Worm (Caenorhabditis elegans) whole organism, midembryonic: ENCODE data around the gene F09E5.14.
A peak's percentile ranks its signal among the peaks of the same experiment; 100 is the strongest.

ENCODE experiments used
- T22C8.4 ChIP-seq: fragments of 200-800 bp; sonication (Bioruptor generic); IDR thresholded peaks from 2 replicates; pipeline ENCODE4 v1.3.6; 2022; ENCODE audit warnings: missing genetic modification characterization, missing compliant biosample characterization
- cog-1 ChIP-seq: sonication (generic microtip); optimal IDR thresholded peaks from 2 replicates; lab custom pipeline; 2016; ENCODE audit warnings: missing genetic modification characterization, missing compliant biosample characterization
- flt-1 ChIP-seq: fragments of 200-800 bp; sonication (Bioruptor generic); IDR thresholded peaks from 2 replicates; pipeline ENCODE4 v1.3.6; 2022; ENCODE audit warnings: missing genetic modification characterization, missing compliant biosample characterization
- klf-2 ChIP-seq: fragments of 200-800 bp; sonication (Bioruptor generic); conservative IDR thresholded peaks from 2 replicates; pipeline ENCODE4 v1.3.6; 2022; ENCODE audit warnings: missing genetic modification reagents, missing genetic modification characterization, missing compliant biosample characterization
- med-1 ChIP-seq: sonication (generic microtip); optimal IDR thresholded peaks from 2 replicates; lab custom pipeline; 2017; ENCODE audit warnings: missing genetic modification characterization, mild to moderate bottlenecking, missing compliant biosample characterization, antibody characterized with exemption, missing genetic modification reagents; ENCODE audit not compliant: insufficient read depth
- ref-1 ChIP-seq: fragments of 200-800 bp; sonication (Bioruptor generic); conservative IDR thresholded peaks from 2 replicates; pipeline ENCODE4 v1.3.6; 2022; ENCODE audit warnings: missing genetic modification reagents, missing genetic modification characterization, missing compliant biosample characterization
- tab-1 ChIP-seq: fragments of 200-800 bp; sonication (Bioruptor generic); IDR thresholded peaks from 2 replicates; pipeline ENCODE4 v1.3.6; 2022; ENCODE audit warnings: missing genetic modification characterization, missing compliant biosample characterization
- ztf-23 ChIP-seq: fragments of 200-800 bp; sonication (Bioruptor generic); IDR thresholded peaks from 2 replicates; pipeline ENCODE4 v1.3.6; 2022; ENCODE audit warnings: missing genetic modification reagents, missing genetic modification characterization, missing compliant biosample characterization
- ztf-29 ChIP-seq: fragments of 200-800 bp; sonication (Bioruptor generic); IDR thresholded peaks from 2 replicates; pipeline ENCODE4 v1.3.6; 2022; ENCODE audit warnings: missing genetic modification reagents, missing genetic modification characterization, missing compliant biosample characterization

F09E5.14 gene

ce11 chrII:5355384-5355783, 10.7 kb upstream of the F09E5.14 start, which contains the start of gene srg-69:
Gene srg-69 (plus strand): TSS chrII:5355684.
- no peak for TF ChIP-seq tab-1 (GFP tag; lab: Robert Waterston, UW)

DNA sequence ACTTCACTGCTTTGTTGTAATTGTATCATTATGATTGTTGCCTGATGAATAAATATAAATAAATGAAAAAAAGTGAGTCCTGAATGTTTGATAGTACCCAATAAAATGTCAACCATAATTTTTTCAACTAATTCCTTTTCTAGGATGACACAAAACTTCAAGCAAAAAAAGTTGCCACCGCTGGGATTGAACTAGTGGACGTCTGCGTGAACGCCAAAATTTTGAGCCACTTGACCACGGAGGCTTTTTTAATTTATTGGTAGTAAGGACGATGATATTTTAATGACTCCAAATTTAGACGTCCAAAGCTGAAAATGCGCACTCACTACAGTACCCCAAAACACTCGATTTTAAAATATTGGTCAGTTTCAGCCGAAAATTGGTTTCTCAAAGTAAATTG, 9.0 kb upstream of the F09E5.14 start:
- TF ChIP-seq cog-1 (tag; lab: Kevin White, UChicago): no peak
- no peak for TF ChIP-seq med-1 (GFP tag; lab: Kevin White, UChicago)
- TF ChIP-seq ztf-29 (GFP tag; lab: Robert Waterston, UW): no peak
- no peak for TF ChIP-seq T22C8.4 (GFP tag; lab: Robert Waterston, UW)
- no peak for TF ChIP-seq klf-2 (GFP tag; lab: Robert Waterston, UW)
- no peak for TF ChIP-seq flt-1 (GFP tag; lab: Robert Waterston, UW)
- no peak for TF ChIP-seq ztf-23 (GFP tag; lab: Robert Waterston, UW)
- TF ChIP-seq tab-1 (GFP tag; lab: Robert Waterston, UW): no peak
- TF ChIP-seq ref-1 (GFP tag; lab: Robert Waterston, UW): no peak

DNA sequence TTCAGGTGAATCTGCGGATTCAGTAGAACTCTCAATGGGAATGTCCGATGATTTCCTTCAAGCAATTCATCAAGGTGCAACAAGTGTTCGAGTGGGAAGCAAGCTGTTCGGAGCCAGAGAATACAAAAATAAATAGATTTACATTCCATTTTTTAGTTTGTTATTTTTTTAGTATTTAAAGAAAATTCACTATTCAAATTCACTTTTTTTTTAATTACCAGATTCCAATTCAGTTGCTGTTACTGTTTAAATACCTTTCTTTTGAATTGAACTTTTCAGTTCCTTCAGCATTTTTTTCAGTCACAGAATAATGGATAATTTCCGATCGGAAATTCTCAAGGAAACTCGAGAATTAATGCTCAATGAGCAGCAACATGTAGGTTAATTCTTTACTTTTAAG, 7.1 kb upstream of the F09E5.14 start, which contains the start of gene F09E5.7:
F09E5.7 (plus strand) TSS at position 301 of the 400 bp plus-strand sequence.
- TF ChIP-seq tab-1 (GFP tag; lab: Robert Waterston, UW) (no peak), ref-1 (GFP tag; lab: Robert Waterston, UW) (no peak), ztf-29 (GFP tag; lab: Robert Waterston, UW) (no peak), ztf-23 (GFP tag; lab: Robert Waterston, UW) (no peak), flt-1 (GFP tag; lab: Robert Waterston, UW) (no peak)

ce11 chrII:5350357-5350756, 5.7 kb upstream of the F09E5.14 start, which contains the start of gene F09E5.8:
Gene F09E5.8 (plus strand): TSS chrII:5350669.
- TF ChIP-seq tab-1 (GFP tag; lab: Robert Waterston, UW) (0 out of 2 replicates have a peak, but pooled peaks have one; percentile 45), ztf-23 (GFP tag; lab: Robert Waterston, UW) (peak; percentile 84), klf-2 (GFP tag; lab: Robert Waterston, UW) (0 out of 2 replicates have a peak, but pooled peaks have one; percentile 55), flt-1 (GFP tag; lab: Robert Waterston, UW) (peak; percentile 81; the same call in 1 of the 2 replicates)

- TF ChIP-seq ztf-29 (GFP tag; lab: Robert Waterston, UW): peak; percentile 75
- peak; percentile 92 for TF ChIP-seq ztf-23 (GFP tag; lab: Robert Waterston, UW)
- peak; percentile 81 for TF ChIP-seq tab-1 (GFP tag; lab: Robert Waterston, UW)
- TF ChIP-seq flt-1 (GFP tag; lab: Robert Waterston, UW): peak; percentile 87
- TF ChIP-seq klf-2 (GFP tag; lab: Robert Waterston, UW): peak; percentile 81
Observed at ce11 chrII:5346350-5346749, 1.7 kb upstream of the F09E5.14 start.

DNA sequence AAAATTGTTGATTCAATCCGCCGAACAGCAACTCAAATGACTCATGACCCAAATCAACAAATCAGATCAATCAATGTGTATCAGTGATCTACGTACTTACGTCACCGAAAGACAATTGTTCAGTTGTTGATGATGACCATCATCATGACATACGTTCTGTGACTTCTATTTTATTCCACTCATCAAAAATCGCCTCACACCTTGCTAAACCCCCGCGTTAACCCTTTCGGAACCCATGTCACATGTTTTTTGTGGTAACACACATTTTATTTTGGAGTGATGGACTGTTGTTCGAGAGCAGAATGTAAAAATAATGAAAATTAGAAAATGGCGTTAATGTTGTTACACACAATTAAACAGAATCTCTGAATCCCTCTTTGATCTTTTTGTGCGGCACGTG, 2.3 kb downstream of the F09E5.14 start:
- TF ChIP-seq ztf-29 (GFP tag; lab: Robert Waterston, UW): no peak
- no peak for TF ChIP-seq ref-1 (GFP tag; lab: Robert Waterston, UW)
- TF ChIP-seq klf-2 (GFP tag; lab: Robert Waterston, UW): no peak
- no peak for TF ChIP-seq tab-1 (GFP tag; lab: Robert Waterston, UW)
- TF ChIP-seq med-1 (GFP tag; lab: Kevin White, UChicago): no peak
- no peak for TF ChIP-seq flt-1 (GFP tag; lab: Robert Waterston, UW)
- no peak for TF ChIP-seq ztf-23 (GFP tag; lab: Robert Waterston, UW)
- TF ChIP-seq T22C8.4 (GFP tag; lab: Robert Waterston, UW): no peak

ce11 chrII:5341573-5341972, 3.1 kb downstream of the F09E5.14 start:
- TF ChIP-seq klf-2 (GFP tag; lab: Robert Waterston, UW): no peak
- no peak for TF ChIP-seq ztf-23 (GFP tag; lab: Robert Waterston, UW)
- TF ChIP-seq flt-1 (GFP tag; lab: Robert Waterston, UW): no peak
- TF ChIP-seq tab-1 (GFP tag; lab: Robert Waterston, UW): no peak
- no peak for TF ChIP-seq ref-1 (GFP tag; lab: Robert Waterston, UW)
- no peak for TF ChIP-seq ztf-29 (GFP tag; lab: Robert Waterston, UW)
- no peak for TF ChIP-seq med-1 (GFP tag; lab: Kevin White, UChicago)
- no peak for TF ChIP-seq T22C8.4 (GFP tag; lab: Robert Waterston, UW)
- no peak for TF ChIP-seq cog-1 (tag; lab: Kevin White, UChicago)

DNA sequence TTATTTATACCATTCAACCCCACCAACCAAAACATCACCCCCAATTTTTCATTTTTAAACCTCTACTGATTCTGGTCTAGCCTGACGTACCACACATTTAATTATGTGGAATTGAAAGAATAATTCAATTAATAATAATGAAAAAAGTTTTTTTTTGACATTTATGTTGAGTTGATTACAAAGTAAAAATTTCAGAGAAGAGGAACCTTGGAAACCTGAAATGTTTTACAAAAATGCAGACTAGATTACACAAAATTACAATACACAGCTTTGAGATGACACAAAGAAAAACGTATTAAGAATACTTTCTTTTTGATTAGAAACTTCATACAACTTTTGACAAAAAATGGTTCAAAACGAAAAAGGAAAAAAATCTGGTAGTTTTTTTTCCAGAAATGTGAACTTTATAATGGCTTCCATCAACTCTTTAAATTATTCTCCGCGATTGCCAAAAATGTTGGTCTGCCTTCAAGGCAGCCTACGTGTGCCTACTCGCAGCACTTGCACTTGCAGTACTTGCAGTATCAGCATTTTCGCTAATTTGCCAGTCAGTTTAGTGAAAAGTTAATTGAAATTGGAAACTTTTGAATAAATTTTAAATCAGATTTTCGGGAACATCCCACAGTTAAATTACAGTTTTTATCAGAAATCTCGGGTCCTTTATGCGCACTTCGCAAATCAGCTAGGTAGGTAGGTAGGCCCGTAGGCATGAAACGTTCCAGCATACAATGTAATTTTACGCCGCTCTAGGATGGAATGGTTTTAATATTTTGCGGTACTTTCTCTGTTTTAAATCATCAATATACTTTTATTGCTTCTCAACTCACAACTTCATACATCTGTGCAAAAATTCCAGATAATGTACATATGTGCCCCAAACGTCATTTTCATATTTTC, 3.8 kb downstream of the F09E5.14 start:
- TF ChIP-seq cog-1 (tag; lab: Kevin White, UChicago) (no peak), klf-2 (GFP tag; lab: Robert Waterston, UW) (no peak), flt-1 (GFP tag; lab: Robert Waterston, UW) (no peak), tab-1 (GFP tag; lab: Robert Waterston, UW) (no peak)

DNA sequence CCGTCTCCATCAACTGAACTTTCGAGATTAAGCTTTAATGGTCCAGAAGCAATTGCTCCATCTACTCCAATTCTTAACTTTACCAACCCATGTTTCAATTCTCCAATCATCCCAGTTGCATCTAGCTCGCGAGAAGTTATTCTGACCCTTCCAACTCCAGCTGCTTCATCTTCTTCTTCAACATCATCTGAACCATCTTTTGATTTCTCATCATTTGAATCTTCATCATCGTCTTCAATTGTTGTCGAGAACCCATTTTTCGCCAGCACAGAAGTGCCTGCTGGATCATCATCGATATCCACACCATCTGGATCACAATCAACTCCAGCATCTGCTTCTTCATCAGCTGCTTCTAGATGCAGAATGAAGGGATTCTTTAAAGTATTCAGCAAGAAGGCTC, 5.1 kb downstream of the F09E5.14 start:
- no peak for TF ChIP-seq ztf-23 (GFP tag; lab: Robert Waterston, UW)
- no peak for TF ChIP-seq flt-1 (GFP tag; lab: Robert Waterston, UW)
- TF ChIP-seq ref-1 (GFP tag; lab: Robert Waterston, UW): no peak
- no peak for TF ChIP-seq tab-1 (GFP tag; lab: Robert Waterston, UW)
- no peak for TF ChIP-seq med-1 (GFP tag; lab: Kevin White, UChicago)
- TF ChIP-seq klf-2 (GFP tag; lab: Robert Waterston, UW): no peak
- no peak for TF ChIP-seq T22C8.4 (GFP tag; lab: Robert Waterston, UW)
- no peak for TF ChIP-seq cog-1 (tag; lab: Kevin White, UChicago)
- TF ChIP-seq ztf-29 (GFP tag; lab: Robert Waterston, UW): no peak
